Worm (Caenorhabditis elegans): ENCODE results near the gene nas-12.

- no peak for TF ChIP-seq zfh-2 (GFP tag; conservative IDR thresholded peaks at IDR 0.05)
- no peak for TF ChIP-seq unc-62 (GFP tag; optimal IDR thresholded peaks at IDR 0.05)
- TF ChIP-seq hlh-12 (tag; optimal IDR thresholded peaks at IDR 0.05): no peak
- no peak for TF ChIP-seq F39B2.1 (GFP tag; IDR thresholded peaks at IDR 0.05)
- no peak for TF ChIP-seq nfya-1 (tag; optimal IDR thresholded peaks at IDR 0.05; ENCODE audit: borderline replicate concordance, insufficient read depth)
- no peak for TF ChIP-seq cebp-1 (GFP tag; IDR thresholded peaks at IDR 0.05)
- no peak for TF ChIP-seq cebp-1 (tag; optimal IDR thresholded peaks at IDR 0.05)
- TF ChIP-seq egl-18 (GFP tag; IDR thresholded peaks at IDR 0.05): no peak
- TF ChIP-seq nfya-2 (GFP tag; IDR thresholded peaks at IDR 0.05): no peak
- TF ChIP-seq B0261.1 (tag; optimal IDR thresholded peaks at IDR 0.05): no peak
Observed at ce11 chrIV:10174328-10174727, 49.5 kb upstream of the nas-12 start, which contains the start of gene pxf-1.

Measured in whole organism, young adult.